Worm (Caenorhabditis elegans) whole organism, mixed stage, embryonic: ENCODE measurements around the gene stip-1.

Experiments
- ceh-39 ChIP-seq: fragments of 150-350 bp; optimal IDR thresholded peaks from 2 replicates; lab custom pipeline; 2014; ENCODE audit warnings: missing biosample characterization, missing genetic modification characterization
- ces-1 ChIP-seq: fragments of 150-350 bp; optimal IDR thresholded peaks from 2 replicates; lab custom pipeline; 2014; ENCODE audit warnings: missing biosample characterization, missing genetic modification reagents, missing genetic modification characterization
- elt-1 ChIP-seq: sonication (generic microtip); optimal IDR thresholded peaks from 2 replicates; lab custom pipeline; 2017; ENCODE audit warnings: missing genetic modification characterization, mild to moderate bottlenecking, missing compliant biosample characterization, antibody characterized with exemption, moderate library complexity, borderline replicate concordance; ENCODE audit not compliant: insufficient read depth
- elt-3 ChIP-seq: fragments of 150-350 bp; optimal IDR thresholded peaks from 2 replicates; lab custom pipeline; 2014; ENCODE audit warnings: missing biosample characterization, missing genetic modification characterization
- ham-2 ChIP-seq: fragments of 200-800 bp; sonication (Bioruptor generic); optimal IDR thresholded peaks from 2 replicates; lab custom pipeline; 2018; ENCODE audit warnings: mild to moderate bottlenecking, missing genetic modification characterization, missing compliant biosample characterization
- mep-1 ChIP-seq: fragments of 150-350 bp; optimal IDR thresholded peaks from 2 replicates; lab custom pipeline; 2017; ENCODE audit warnings: missing biosample characterization, missing genetic modification reagents, missing genetic modification characterization, inconsistent platforms
- nhr-237 ChIP-seq: fragments of 150-350 bp; optimal IDR thresholded peaks from 2 replicates; lab custom pipeline; 2014; ENCODE audit warnings: missing biosample characterization, missing genetic modification characterization
- nhr-28 ChIP-seq: fragments of 150-350 bp; optimal IDR thresholded peaks from 2 replicates; lab custom pipeline; 2014; ENCODE audit warnings: missing biosample characterization, missing genetic modification characterization
- pha-4 ChIP-seq: fragments of 150-350 bp; optimal IDR thresholded peaks from 2 replicates; lab custom pipeline; 2018; ENCODE audit warnings: missing biosample characterization, missing genetic modification reagents, missing genetic modification characterization
- sem-2 ChIP-seq: fragments of 200-800 bp; sonication (Bioruptor generic); optimal IDR thresholded peaks from 2 replicates; lab custom pipeline; 2018; ENCODE audit warnings: mild to moderate bottlenecking, missing genetic modification characterization, missing compliant biosample characterization
- snpc-4 ChIP-seq: fragments of 150-350 bp; optimal IDR thresholded peaks from 2 replicates; lab custom pipeline; 2014; ENCODE audit warnings: missing biosample characterization, missing genetic modification characterization
- zip-8 ChIP-seq: fragments of 150-350 bp; optimal IDR thresholded peaks from 2 replicates; lab custom pipeline; 2014; ENCODE audit warnings: missing biosample characterization, missing genetic modification characterization
- ztf-11 ChIP-seq: fragments of 150-350 bp; optimal IDR thresholded peaks from 2 replicates; lab custom pipeline; 2014; ENCODE audit warnings: missing biosample characterization, missing genetic modification characterization

ce11 chrII:10369547-10370028, 19.8 kb upstream of the stip-1 start, which contains the start of gene ceh-58:
- TF ChIP-seq snpc-4 (tag; lab: Kevin White, UChicago) (no peak), pha-4 (no peak), mep-1 (tag; lab: Kevin White, UChicago) (no peak), zip-8 (tag; lab: Kevin White, UChicago) (no peak), elt-1 (tag; lab: Kevin White, UChicago) (no peak), nhr-28 (tag; lab: Kevin White, UChicago) (no peak), ces-1 (peak; percentile 98), ham-2 (GFP tag; lab: Kevin White, UChicago) (no peak), elt-3 (no peak), sem-2 (no peak), nhr-237 (no peak), ceh-39 (no peak), ztf-11 (tag; lab: Kevin White, UChicago) (no peak)
